Fruit fly (Drosophila melanogaster): ENCODE measurements around the gene CG43394.

The CG43394 gene

DNA sequence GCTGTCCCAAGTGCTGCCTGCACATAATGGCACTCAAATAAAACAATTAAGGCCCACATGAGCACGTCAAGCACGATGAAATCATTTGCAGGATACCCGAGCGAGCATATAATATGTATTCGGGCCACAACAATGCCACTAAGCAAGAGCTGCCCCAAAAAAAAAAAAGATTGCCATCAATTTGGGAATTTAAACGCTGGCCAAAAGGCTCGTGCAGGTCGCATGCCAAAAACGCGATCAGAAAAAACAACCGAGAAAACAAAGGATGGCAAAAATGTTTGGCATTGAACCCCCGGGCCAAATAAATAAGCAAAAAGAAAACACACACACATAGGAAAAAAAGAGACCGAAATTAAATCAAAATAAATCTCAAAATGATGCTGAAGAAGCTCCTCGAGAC is 2.8 kb upstream of the CG43394 start:
- TF ChIP-seq dl (GFP tag; optimal IDR thresholded peaks at IDR 0.05; ENCODE audit: insufficient read depth in 1 of 2, partially characterized antibody in 2 of 2) (no peak), Vsx2 (GFP tag; optimal IDR thresholded peaks at IDR 0.05; ENCODE audit: partially characterized antibody) (peak; percentile 8), OdsH (GFP tag; optimal IDR thresholded peaks at IDR 0.05) (no peak), ey (GFP tag; optimal IDR thresholded peaks at IDR 0.05) (no peak), brk (GFP tag; optimal IDR thresholded peaks at IDR 0.05) (no peak), Dfd (GFP tag; optimal IDR thresholded peaks at IDR 0.05) (no peak), HLH106 (tag; optimal IDR thresholded peaks at IDR 0.05) (no peak), Myc (optimal IDR thresholded peaks at IDR 0.05) (no peak), jim (GFP tag; optimal IDR thresholded peaks at IDR 0.05) (no peak), lola (GFP tag; optimal IDR thresholded peaks at IDR 0.05) (no peak), Rel (GFP tag; optimal IDR thresholded peaks at IDR 0.05) (peak; percentile 78), Rel (tag; optimal IDR thresholded peaks at IDR 0.05) (no peak), Jra (GFP tag; optimal IDR thresholded peaks at IDR 0.05) (no peak), psq (GFP tag; optimal IDR thresholded peaks at IDR 0.05) (peak; percentile 13), sv (GFP tag; optimal IDR thresholded peaks at IDR 0.05) (no peak)

DNA sequence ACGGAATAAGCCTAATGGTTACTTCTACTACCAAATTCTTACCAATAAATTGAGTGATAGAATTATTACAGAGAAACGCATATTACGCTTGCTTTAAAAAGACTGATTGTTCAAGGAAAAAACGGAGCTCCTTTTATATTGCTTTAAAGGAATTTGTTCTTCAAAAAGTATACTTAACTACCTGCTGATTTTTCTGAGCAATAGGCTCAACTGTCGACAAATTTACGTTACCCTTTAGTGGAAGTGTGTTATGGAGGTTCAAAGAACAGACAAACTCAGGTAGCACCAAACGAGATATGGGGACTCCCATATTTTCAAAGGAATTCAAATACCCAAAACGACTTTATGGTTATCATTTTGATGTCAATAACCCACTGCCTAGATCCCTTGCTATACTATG is 1.6 kb upstream of the CG43394 start, which contains the start of gene CG42762:
Gene CG42762 (minus strand): TSS at position 101 of the 400 bp plus-strand sequence.
- TF ChIP-seq dsf (GFP tag; optimal IDR thresholded peaks at IDR 0.05; ENCODE audit: borderline replicate concordance) (no peak), tai (GFP tag; optimal IDR thresholded peaks at IDR 0.05) (no peak), Hnf4 (GFP tag; optimal IDR thresholded peaks at IDR 0.05) (no peak), sv (GFP tag; optimal IDR thresholded peaks at IDR 0.05) (no peak), fru (GFP tag; optimal IDR thresholded peaks at IDR 0.05) (no peak), CG9705 (GFP tag; optimal IDR thresholded peaks at IDR 0.05) (no peak), Rel (GFP tag; optimal IDR thresholded peaks at IDR 0.05) (no peak), Rel (tag; optimal IDR thresholded peaks at IDR 0.05) (no peak), rgr (GFP tag; optimal IDR thresholded peaks at IDR 0.05) (no peak), woc (GFP tag; optimal IDR thresholded peaks at IDR 0.05) (no peak), brk (GFP tag; optimal IDR thresholded peaks at IDR 0.05) (no peak), sage (GFP tag; optimal IDR thresholded peaks at IDR 0.05) (no peak), Hr78 (GFP tag; optimal IDR thresholded peaks at IDR 0.05) (no peak), Sp1 (GFP tag; optimal IDR thresholded peaks at IDR 0.05) (no peak), Vsx2 (GFP tag; optimal IDR thresholded peaks at IDR 0.05; ENCODE audit: partially characterized antibody) (no peak)

DNA sequence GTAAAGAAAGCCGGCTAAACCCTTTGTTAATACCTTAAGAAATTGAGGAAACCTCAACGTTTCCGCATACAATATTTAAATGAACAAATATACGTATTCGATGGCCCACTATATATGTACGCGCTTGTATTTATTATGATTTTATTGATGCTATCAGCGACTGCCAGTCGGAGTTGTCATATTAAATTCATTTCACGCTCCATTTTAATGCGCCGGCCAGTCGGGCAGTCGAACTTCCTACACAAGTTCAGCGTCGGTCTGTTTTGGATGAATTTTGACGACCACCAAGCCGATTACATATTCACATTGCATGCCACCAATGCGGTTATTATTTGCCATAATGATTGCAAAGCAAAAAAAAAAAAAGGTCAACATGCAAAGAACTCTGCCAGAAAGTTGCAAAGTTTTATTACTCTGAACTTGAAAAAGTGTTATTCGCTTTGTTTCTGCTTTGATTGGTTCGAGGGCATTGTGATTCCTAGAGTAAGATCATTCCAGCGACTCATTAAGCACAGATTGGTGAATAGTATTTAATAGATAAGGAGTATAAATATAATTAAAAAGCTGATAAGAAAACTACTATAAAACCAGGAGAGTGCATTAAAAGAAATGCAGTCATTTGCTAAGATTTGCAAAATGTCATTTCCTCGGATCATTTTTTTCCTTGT is 1.6 kb downstream of the CG43394 start, which contains the start of gene CG31606:
Gene CG31606 (plus strand): TSS at position 618 of the 668 bp plus-strand sequence.
- TF ChIP-seq Rel (GFP tag; optimal IDR thresholded peaks at IDR 0.05) (no peak), Rel (tag; optimal IDR thresholded peaks at IDR 0.05) (no peak), rgr (GFP tag; optimal IDR thresholded peaks at IDR 0.05) (no peak), Dif (GFP tag; optimal IDR thresholded peaks at IDR 0.05; ENCODE audit: partially characterized antibody) (no peak), Mio (GFP tag; optimal IDR thresholded peaks at IDR 0.05) (no peak), HLH106 (tag; optimal IDR thresholded peaks at IDR 0.05) (no peak), CrebA (GFP tag; optimal IDR thresholded peaks at IDR 0.05; ENCODE audit: borderline replicate concordance) (no peak), psq (GFP tag; optimal IDR thresholded peaks at IDR 0.05) (no peak), CG9705 (GFP tag; optimal IDR thresholded peaks at IDR 0.05) (no peak), sv (GFP tag; optimal IDR thresholded peaks at IDR 0.05) (no peak), dmrt93B (GFP tag; optimal IDR thresholded peaks at IDR 0.05) (no peak), fru (GFP tag; optimal IDR thresholded peaks at IDR 0.05) (no peak), Sp1 (GFP tag; optimal IDR thresholded peaks at IDR 0.05) (no peak), Dfd (GFP tag; optimal IDR thresholded peaks at IDR 0.05) (no peak), tai (GFP tag; optimal IDR thresholded peaks at IDR 0.05) (no peak)

DNA sequence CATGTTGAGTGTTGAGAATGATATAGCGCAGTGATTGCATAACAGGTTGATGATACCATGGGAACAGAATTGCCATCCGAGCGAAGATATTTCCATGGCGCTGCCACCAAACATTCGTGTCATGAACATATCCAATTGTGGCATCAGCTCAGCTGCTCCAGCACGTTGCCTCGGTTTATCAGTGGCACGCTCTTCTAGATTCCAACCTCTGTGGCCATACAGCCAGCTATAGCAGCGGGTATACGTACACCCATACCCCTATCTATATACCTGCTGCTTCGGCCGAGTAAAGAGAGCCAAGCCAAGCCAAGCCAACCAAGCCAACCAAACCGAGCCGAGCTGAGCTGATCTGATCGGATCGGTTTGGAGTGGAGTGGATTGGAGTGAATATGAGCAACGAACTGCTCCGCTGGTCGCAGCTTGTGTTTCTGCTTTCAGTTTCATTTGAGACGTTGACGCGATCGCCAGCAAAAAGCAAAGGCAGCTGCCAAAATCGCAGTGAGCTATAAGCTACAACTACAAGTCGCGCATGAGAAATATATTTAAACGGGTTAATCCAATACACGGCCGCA is 3.0 kb downstream of the CG43394 start:
- TF ChIP-seq tai (GFP tag; optimal IDR thresholded peaks at IDR 0.05) (no peak), N (GFP tag; optimal IDR thresholded peaks at IDR 0.05) (no peak), dmrt93B (GFP tag; optimal IDR thresholded peaks at IDR 0.05) (no peak), Dif (GFP tag; optimal IDR thresholded peaks at IDR 0.05; ENCODE audit: partially characterized antibody) (no peak), sage (GFP tag; optimal IDR thresholded peaks at IDR 0.05) (no peak), pan (optimal IDR thresholded peaks at IDR 0.05) (no peak), sv (GFP tag; optimal IDR thresholded peaks at IDR 0.05) (no peak), Dfd (GFP tag; optimal IDR thresholded peaks at IDR 0.05) (no peak), Mio (GFP tag; optimal IDR thresholded peaks at IDR 0.05) (no peak), CrebA (GFP tag; optimal IDR thresholded peaks at IDR 0.05; ENCODE audit: borderline replicate concordance) (no peak), CG9705 (GFP tag; optimal IDR thresholded peaks at IDR 0.05) (no peak), GATAd (GFP tag; optimal IDR thresholded peaks at IDR 0.05) (no peak), rgr (GFP tag; optimal IDR thresholded peaks at IDR 0.05) (peak; percentile 26), brk (GFP tag; optimal IDR thresholded peaks at IDR 0.05) (no peak), Vsx2 (GFP tag; optimal IDR thresholded peaks at IDR 0.05; ENCODE audit: partially characterized antibody) (no peak), foxo (GFP tag; optimal IDR thresholded peaks at IDR 0.05) (no peak), ey (GFP tag; optimal IDR thresholded peaks at IDR 0.05) (no peak), br (GFP tag; optimal IDR thresholded peaks at IDR 0.05) (no peak), jim (GFP tag; optimal IDR thresholded peaks at IDR 0.05) (no peak), Rel (GFP tag; optimal IDR thresholded peaks at IDR 0.05) (no peak), Rel (tag; optimal IDR thresholded peaks at IDR 0.05) (no peak), dsf (GFP tag; optimal IDR thresholded peaks at IDR 0.05; ENCODE audit: borderline replicate concordance) (no peak), CG32264 (GFP tag; optimal IDR thresholded peaks at IDR 0.05) (no peak), h (GFP tag; optimal IDR thresholded peaks at IDR 0.05) (peak; percentile 5), Sp1 (GFP tag; optimal IDR thresholded peaks at IDR 0.05) (peak; percentile 6)

Measured in whole organism, wandering third instar larva.